Fruit fly (Drosophila melanogaster): ENCODE data around the gene CG14712.

CG14712 gene

dm6 chr3R:11673955-11674663, 45.5 kb downstream of the CG14712 start, which contains the start of gene CG14715 (continued):
- peak; percentile 68; the same call in 3 of the 4 replicates for TF ChIP-seq Dll (GFP tag; IDR thresholded peaks at IDR 0.05; ENCODE audit: partially characterized antibody)
- TF ChIP-seq odd (GFP tag; optimal IDR thresholded peaks at IDR 0.05) = no peak
- TF ChIP-seq CG7963 (GFP tag; IDR thresholded peaks at IDR 0.05; ENCODE audit: partially characterized antibody) = no peak
- TF ChIP-seq CG7357 (GFP tag; IDR thresholded peaks at IDR 0.05) = peak; percentile 98
- no peak for TF ChIP-seq ken (GFP tag; IDR thresholded peaks at IDR 0.05)
- peak; percentile 42 for TF ChIP-seq CG2678 (tag; optimal IDR thresholded peaks at IDR 0.05)
- no peak for TF ChIP-seq fd3F (GFP tag; optimal IDR thresholded peaks at IDR 0.05)
- TF ChIP-seq hb (GFP tag; IDR thresholded peaks at IDR 0.05; ENCODE audit: partially characterized antibody) = no peak
- TF ChIP-seq CG30431 (GFP tag; optimal IDR thresholded peaks at IDR 0.05) = no peak
- TF ChIP-seq cad (GFP tag; optimal IDR thresholded peaks at IDR 0.05) = no peak
- TF ChIP-seq CG13123 (GFP tag; optimal IDR thresholded peaks at IDR 0.05) = no peak
- TF ChIP-seq CG7928 (GFP tag; optimal IDR thresholded peaks at IDR 0.05) = no peak
- no peak for TF ChIP-seq Usf (GFP tag; optimal IDR thresholded peaks at IDR 0.05)
- TF ChIP-seq hkb (optimal IDR thresholded peaks at IDR 0.05) = no peak
- peak; percentile 64 for TF ChIP-seq hkb (GFP tag; IDR thresholded peaks at IDR 0.05)
- no peak for TF ChIP-seq cg (GFP tag; optimal IDR thresholded peaks at IDR 0.05)
- no peak for TF ChIP-seq Sry-β (GFP tag; optimal IDR thresholded peaks at IDR 0.05)
- TF ChIP-seq gsb-n (tag; optimal IDR thresholded peaks at IDR 0.05) = no peak
- peak; percentile 38 for TF ChIP-seq Dek (tag; optimal IDR thresholded peaks at IDR 0.05)
- TF ChIP-seq fd102C (GFP tag; optimal IDR thresholded peaks at IDR 0.05) = no peak
- TF ChIP-seq CG12769 (tag; optimal IDR thresholded peaks at IDR 0.05) = no peak
- no peak for TF ChIP-seq Taf1 (GFP tag; IDR thresholded peaks at IDR 0.05)
- no peak for TF ChIP-seq CG11085 (GFP tag; IDR thresholded peaks at IDR 0.05)
- no peak for TF ChIP-seq CG15011 (GFP tag; optimal IDR thresholded peaks at IDR 0.05)
- TF ChIP-seq CG15269 (tag; optimal IDR thresholded peaks at IDR 0.05) = peak; percentile 36
- TF ChIP-seq CG6791 (GFP tag; IDR thresholded peaks at IDR 0.05; ENCODE audit: partially characterized antibody) = no peak
- TF ChIP-seq CG17385 (GFP tag; optimal IDR thresholded peaks at IDR 0.05) = peak; percentile 16
- no peak for TF ChIP-seq zfh1 (GFP tag; IDR thresholded peaks at IDR 0.05)
- no peak for TF ChIP-seq CG18011 (GFP tag; optimal IDR thresholded peaks at IDR 0.05)
- no peak for TF ChIP-seq CG10321 (GFP tag; IDR thresholded peaks at IDR 0.05)
- TF ChIP-seq NK7.1 (GFP tag; optimal IDR thresholded peaks at IDR 0.05) = no peak
- no peak for TF ChIP-seq dimm (GFP tag; IDR thresholded peaks at IDR 0.05)
- no peak for TF ChIP-seq CG17912 (GFP tag; optimal IDR thresholded peaks at IDR 0.05)
- TF ChIP-seq CG17359 (tag; optimal IDR thresholded peaks at IDR 0.05) = peak; percentile 23
- no peak for TF ChIP-seq Awh (GFP tag; IDR thresholded peaks at IDR 0.05)
- TF ChIP-seq psq (GFP tag; optimal IDR thresholded peaks at IDR 0.05) = no peak
- peak; percentile 44 for TF ChIP-seq tin (GFP tag; optimal IDR thresholded peaks at IDR 0.05)
- TF ChIP-seq Optix (GFP tag; IDR thresholded peaks at IDR 0.05) = no peak
- TF ChIP-seq bbx (GFP tag; IDR thresholded peaks at IDR 0.05; ENCODE audit: partially characterized antibody) = no peak
- TF ChIP-seq emc (GFP tag; optimal IDR thresholded peaks at IDR 0.05) = no peak
- peak; percentile 28 for TF ChIP-seq gro (GFP tag; optimal IDR thresholded peaks at IDR 0.05)
- TF ChIP-seq D19A (tag; optimal IDR thresholded peaks at IDR 0.05) = no peak
- TF ChIP-seq CG32772 (GFP tag; IDR thresholded peaks at IDR 0.05) = no peak
- no peak for TF ChIP-seq CG10543 (GFP tag; optimal IDR thresholded peaks at IDR 0.05)
- no peak for TF ChIP-seq HLH4C (GFP tag; IDR thresholded peaks at IDR 0.05; ENCODE audit: partially characterized antibody)
- no peak for TF ChIP-seq CG3281 (GFP tag; optimal IDR thresholded peaks at IDR 0.05)
- peak; percentile 67 for TF ChIP-seq MBD-R2 (GFP tag; IDR thresholded peaks at IDR 0.05)
- no peak for TF ChIP-seq org-1 (GFP tag; optimal IDR thresholded peaks at IDR 0.05)
- TF ChIP-seq Ravus (GFP tag; IDR thresholded peaks at IDR 0.05) = no peak
- peak; percentile 98 for TF ChIP-seq grn (GFP tag; optimal IDR thresholded peaks at IDR 0.05)

All from whole organism, embryonic.